Worm (Caenorhabditis elegans) whole organism, L4 larva: ENCODE results near the gene ell-1.

Source experiments
- D1046.2 ChIP-seq: fragments of 200-800 bp; sonication (Bioruptor generic); IDR thresholded peaks from 2 replicates; pipeline ENCODE4 v1.3.6; 2022; ENCODE audit warnings: missing genetic modification characterization, missing compliant biosample characterization
- F26F4.8 ChIP-seq: fragments of 200-800 bp; sonication (Bioruptor generic); conservative IDR thresholded peaks from 2 replicates; pipeline ENCODE4 v1.3.6; 2022; ENCODE audit warnings: missing genetic modification characterization, missing compliant biosample characterization
- F44E2.7 ChIP-seq: fragments of 200-800 bp; sonication (Bioruptor generic); IDR thresholded peaks from 2 replicates; pipeline ENCODE4 v2.1.2; 2022; ENCODE audit warnings: missing genetic modification characterization, missing compliant biosample characterization
- F49E8.2 ChIP-seq: sonication (generic microtip); optimal IDR thresholded peaks from 2 replicates; lab custom pipeline; 2016; ENCODE audit warnings: missing compliant biosample characterization, mild to moderate bottlenecking, missing genetic modification characterization, borderline replicate concordance
- T26A8.4 ChIP-seq: fragments of 200-800 bp; sonication (Bioruptor generic); IDR thresholded peaks from 2 replicates; pipeline ENCODE4 v1.3.6; 2022; ENCODE audit warnings: missing genetic modification characterization, missing compliant biosample characterization
- Y5F2A.4 ChIP-seq: fragments of 200-800 bp; sonication (Bioruptor generic); optimal IDR thresholded peaks from 2 replicates; lab custom pipeline; 2018; ENCODE audit warnings: mild to moderate bottlenecking, missing genetic modification characterization, missing compliant biosample characterization
- Y75B8A.6 ChIP-seq: fragments of 200-800 bp; sonication (Bioruptor generic); IDR thresholded peaks from 2 replicates; pipeline ENCODE4 v1.3.6; 2022; ENCODE audit warnings: missing genetic modification reagents, missing genetic modification characterization, missing compliant biosample characterization
- aha-1 ChIP-seq: fragments of 150-350 bp; peaks from one replicate; lab custom pipeline; 2014; ENCODE audit warnings: missing biosample characterization, missing genetic modification characterization
- ceh-20 ChIP-seq: fragments of 200-800 bp; sonication (Bioruptor generic); IDR thresholded peaks from 2 replicates; pipeline ENCODE4 v1.3.6; 2022; ENCODE audit warnings: missing genetic modification reagents, missing genetic modification characterization, missing compliant biosample characterization
- ceh-28 ChIP-seq: fragments of 150-350 bp; optimal IDR thresholded peaks from 2 replicates; lab custom pipeline; 2014; ENCODE audit warnings: missing biosample characterization, missing genetic modification reagents, missing genetic modification characterization
- daf-8 ChIP-seq: fragments of 200-800 bp; sonication (Bioruptor generic); IDR thresholded peaks from 2 replicates; pipeline ENCODE4 v1.3.6; 2022; ENCODE audit warnings: missing genetic modification characterization, missing compliant biosample characterization
- dmd-6 ChIP-seq: fragments of 200-800 bp; sonication (Bioruptor generic); IDR thresholded peaks from 2 replicates; pipeline ENCODE4 v1.3.6; 2022; ENCODE audit warnings: missing genetic modification reagents, missing genetic modification characterization, missing compliant biosample characterization
- dmd-8 ChIP-seq: fragments of 200-800 bp; sonication (Bioruptor generic); IDR thresholded peaks from 2 replicates; pipeline ENCODE4 v1.3.6; 2022; ENCODE audit warnings: missing genetic modification characterization, missing compliant biosample characterization
- dmd-9 ChIP-seq: fragments of 200-800 bp; sonication (Bioruptor generic); IDR thresholded peaks from 2 replicates; pipeline ENCODE4 v1.3.6; 2022; ENCODE audit warnings: missing genetic modification reagents, missing genetic modification characterization, missing compliant biosample characterization
- dpl-1 ChIP-seq: fragments of 150-350 bp; optimal IDR thresholded peaks from 2 replicates; lab custom pipeline; 2014; ENCODE audit warnings: missing biosample characterization, missing genetic modification reagents, missing genetic modification characterization
- dve-1 ChIP-seq: sonication (generic microtip); optimal IDR thresholded peaks from 2 replicates; lab custom pipeline; 2017; ENCODE audit warnings: antibody characterized with exemption, mild to moderate bottlenecking, missing genetic modification characterization, missing compliant biosample characterization; ENCODE audit not compliant: insufficient read depth
- fos-1 ChIP-seq: fragments of 150-350 bp; optimal IDR thresholded peaks from 2 replicates; lab custom pipeline; 2014; ENCODE audit warnings: missing biosample characterization, missing genetic modification characterization
- gei-8 ChIP-seq: fragments of 200-800 bp; sonication (Bioruptor generic); optimal IDR thresholded peaks from 2 replicates; lab custom pipeline; 2018; ENCODE audit warnings: mild to moderate bottlenecking, missing genetic modification characterization, missing compliant biosample characterization
- hif-1 ChIP-seq, 2 experiments: sonication (generic microtip); optimal IDR thresholded peaks; 2 replicates each; lab custom pipeline; 2016 to 2017; ENCODE audit warnings: missing compliant biosample characterization in 2 of 2, missing genetic modification characterization in 2 of 2, missing genetic modification reagents in 2 of 2, missing genotype in 2 of 2, mild to moderate bottlenecking in 1 of 2
- hlh-11 ChIP-seq: fragments of 200-800 bp; sonication (Bioruptor generic); optimal IDR thresholded peaks from 2 replicates; lab custom pipeline; 2018; ENCODE audit warnings: mild to moderate bottlenecking, missing genetic modification characterization, missing compliant biosample characterization
- hlh-30 ChIP-seq: sonication (generic microtip); optimal IDR thresholded peaks from 2 replicates; lab custom pipeline; 2017; ENCODE audit warnings: antibody characterized with exemption, mild to moderate bottlenecking, missing genetic modification characterization, missing compliant biosample characterization; ENCODE audit not compliant: insufficient read depth
- hmg-1.1 ChIP-seq: fragments of 200-800 bp; sonication (Bioruptor generic); IDR thresholded peaks from 2 replicates; pipeline ENCODE4 v1.3.6; 2022; ENCODE audit warnings: missing genetic modification reagents, missing genetic modification characterization, missing compliant biosample characterization
- lin-13 ChIP-seq: fragments of 150-350 bp; optimal IDR thresholded peaks from 2 replicates; lab custom pipeline; 2014; ENCODE audit warnings: missing biosample characterization, missing genetic modification reagents, missing genetic modification characterization
- lin-38 ChIP-seq: fragments of 200-800 bp; sonication (Bioruptor generic); IDR thresholded peaks from 2 replicates; pipeline ENCODE4 v1.3.6; 2022; ENCODE audit warnings: missing genetic modification reagents, missing genetic modification characterization, missing compliant biosample characterization
- lin-39 ChIP-seq: fragments of 150-350 bp; optimal IDR thresholded peaks from 2 replicates; lab custom pipeline; 2014; ENCODE audit warnings: missing biosample characterization, missing genetic modification reagents, missing genetic modification characterization
- lsy-2 ChIP-seq, 2 experiments: fragments of 150-350 bp in 1 of 2; sonication (generic microtip) in 1 of 2; optimal IDR thresholded peaks; 2 replicates each; lab custom pipeline; 2014 to 2017; ENCODE audit warnings: missing biosample characterization in 2 of 2, missing genetic modification characterization in 2 of 2
- madf-5 ChIP-seq, 2 experiments: fragments of 200-800 bp; sonication (Bioruptor generic); IDR thresholded peaks; 2 replicates each; pipeline ENCODE4 v1.3.6; 2022; ENCODE audit warnings: missing compliant biosample characterization in 2 of 2, missing genetic modification characterization in 2 of 2
- mdl-1 ChIP-seq, 2 experiments: fragments of 150-350 bp in 1 of 2; sonication (generic microtip) in 1 of 2; optimal IDR thresholded peaks; 2 replicates each; lab custom pipeline; 2014 to 2017; ENCODE audit warnings: missing biosample characterization in 2 of 2, missing genetic modification characterization in 2 of 2
- mdt-29 ChIP-seq: fragments of 200-800 bp; sonication (Bioruptor generic); IDR thresholded peaks from 2 replicates; pipeline ENCODE4 v1.3.6; 2022; ENCODE audit warnings: missing genetic modification reagents, missing genetic modification characterization, missing compliant biosample characterization
- mes-2 ChIP-seq: sonication (generic microtip); optimal IDR thresholded peaks from 2 replicates; lab custom pipeline; 2016; ENCODE audit warnings: missing genotype, mild to moderate bottlenecking, missing genetic modification characterization, missing compliant biosample characterization; ENCODE audit not compliant: poor library complexity, severe bottlenecking
- mxl-2 ChIP-seq: fragments of 200-800 bp; sonication (Bioruptor generic); conservative IDR thresholded peaks from 2 replicates; pipeline ENCODE4 v1.3.6; 2022; ENCODE audit warnings: missing genetic modification reagents, missing genetic modification characterization, missing compliant biosample characterization
- mxl-3 ChIP-seq: fragments of 200-800 bp; sonication (Bioruptor generic); optimal IDR thresholded peaks from 2 replicates; lab custom pipeline; 2018; ENCODE audit warnings: mild to moderate bottlenecking, missing genetic modification characterization, missing compliant biosample characterization
- nhr-10 ChIP-seq: fragments of 150-350 bp; optimal IDR thresholded peaks from 2 replicates; lab custom pipeline; 2014; ENCODE audit warnings: missing biosample characterization, missing genetic modification characterization
- nhr-25 ChIP-seq: sonication (generic microtip); optimal IDR thresholded peaks from 2 replicates; lab custom pipeline; 2017; ENCODE audit warnings: missing genetic modification characterization, mild to moderate bottlenecking, missing compliant biosample characterization, antibody characterized with exemption, moderate library complexity, borderline replicate concordance; ENCODE audit not compliant: insufficient read depth
- nhr-28 ChIP-seq: fragments of 150-350 bp; optimal IDR thresholded peaks from 2 replicates; lab custom pipeline; 2014; ENCODE audit warnings: missing biosample characterization, missing genetic modification characterization
- nhr-42 ChIP-seq: fragments of 200-800 bp; sonication (Bioruptor generic); IDR thresholded peaks from 2 replicates; pipeline ENCODE4 v1.3.6; 2022; ENCODE audit warnings: missing genetic modification characterization, missing compliant biosample characterization
- nhr-48 ChIP-seq: sonication (generic microtip); optimal IDR thresholded peaks from 2 replicates; lab custom pipeline; 2016; ENCODE audit warnings: mild to moderate bottlenecking, missing genetic modification characterization, missing compliant biosample characterization
- nhr-6 ChIP-seq: fragments of 150-350 bp; optimal IDR thresholded peaks from 2 replicates; lab custom pipeline; 2014; ENCODE audit warnings: missing biosample characterization, missing genetic modification characterization
- pha-4 ChIP-seq, 2 experiments: fragments of 150-350 bp in 1 of 2; fragments of 200-800 bp in 1 of 2; sonication (Bioruptor generic) in 1 of 2; IDR thresholded peaks in 1 of 2; optimal IDR thresholded peaks in 1 of 2; 2 replicates each; pipeline versions ENCODE4 v1.3.6 to Lab custom; 2014 to 2022; ENCODE audit warnings: missing genetic modification characterization in 2 of 2, missing genetic modification reagents in 2 of 2, missing biosample characterization in 1 of 2, missing compliant biosample characterization in 1 of 2
- unc-62 ChIP-seq, 3 experiments: fragments of 150-350 bp in 1 of 3; sonication (generic microtip); optimal IDR thresholded peaks in 2 of 3; peaks in 1 of 3; 1 replicate in 1 of 3; 2 replicates in 2 of 3; lab custom pipeline; 2014 to 2017; ENCODE audit warnings: missing biosample characterization in 3 of 3, missing genetic modification characterization in 3 of 3, missing genetic modification reagents in 3 of 3, missing genotype in 1 of 3
- zag-1 ChIP-seq: fragments of 150-350 bp; optimal IDR thresholded peaks from 2 replicates; lab custom pipeline; 2014; ENCODE audit warnings: missing biosample characterization, missing genetic modification characterization
- ztf-7 ChIP-seq: fragments of 150-350 bp; optimal IDR thresholded peaks from 2 replicates; lab custom pipeline; 2014; ENCODE audit warnings: missing biosample characterization, missing genetic modification characterization

Gene ell-1

ce11 chrIV:4399418-4400136 lies 5.4 kb downstream of the ell-1 start (continued):
- TF ChIP-seq F44E2.7 (GFP tag; lab: Robert Waterston, UW) (0 out of 2 replicates have a peak, but pooled peaks have one; percentile 36), fos-1 (tag; lab: Kevin White, UChicago) (no peak), nhr-48 (tag; lab: Kevin White, UChicago) (no peak), dmd-9 (GFP tag; lab: Robert Waterston, UW) (no peak), mxl-2 (GFP tag; lab: Robert Waterston, UW) (no peak), Y75B8A.6 (GFP tag; lab: Robert Waterston, UW) (no peak), unc-62 (GFP tag; optimal IDR thresholded peaks at IDR 0.05 in 1 of 2; lab: Kevin White, UChicago) (no peak), unc-62 (tag; optimal IDR thresholded peaks at IDR 0.05; lab: Kevin White, UChicago) (no peak)
- TF ChIP-seq, all 104 proteins: peak for 7

ce11 chrIV:4400350-4401326 lies 6.4 kb downstream of the ell-1 start, which contains the start of gene Y24D9A.6:
Gene Y24D9A.6 (minus strand): TSS chrIV:4400400.
- peak; percentile 13; the same call in 1 of the 2 replicates for TF ChIP-seq hmg-1.1 (GFP tag; lab: Robert Waterston, UW)
- no peak for TF ChIP-seq fos-1 (tag; lab: Kevin White, UChicago)
- peak; percentile 62 for TF ChIP-seq dmd-6 (GFP tag; lab: Robert Waterston, UW)
- TF ChIP-seq unc-62 (GFP tag; optimal IDR thresholded peaks at IDR 0.05 in 1 of 2; lab: Kevin White, UChicago), result peak in 1 of 2 experiments; percentile 99
- no peak for TF ChIP-seq unc-62 (tag; optimal IDR thresholded peaks at IDR 0.05; lab: Kevin White, UChicago)
- TF ChIP-seq dpl-1 (GFP tag; lab: Kevin White, UChicago), result peak; percentile 30
- peak; percentile 64 for TF ChIP-seq dve-1 (tag; lab: Kevin White, UChicago)
- peak; percentile 8 to 61 for TF ChIP-seq hif-1 (tag; optimal IDR thresholded peaks at IDR 0.05; lab: Kevin White, UChicago)
- TF ChIP-seq mdl-1 (tag; optimal IDR thresholded peaks at IDR 0.05; lab: Kevin White, UChicago), result peak; percentile 19 to 81
- TF ChIP-seq gei-8 (GFP tag; lab: Kevin White, UChicago), result no peak
- TF ChIP-seq mes-2 (tag; lab: Kevin White, UChicago), result peak; percentile 36
- peak; percentile 56 for TF ChIP-seq ceh-28 (tag; lab: Kevin White, UChicago)
- peak; percentile 13; the same call in 1 of the 2 replicates for TF ChIP-seq lin-38 (GFP tag; lab: Robert Waterston, UW)
- peak; percentile 27 for TF ChIP-seq nhr-10 (tag; lab: Kevin White, UChicago)
- TF ChIP-seq F26F4.8 (GFP tag; lab: Robert Waterston, UW), result no peak
- peak; percentile 50 for TF ChIP-seq mxl-3 (GFP tag; lab: Kevin White, UChicago)
- peak; percentile 69 for TF ChIP-seq nhr-28
- 0 out of 2 replicates have a peak, but pooled peaks have one; percentile 24 for TF ChIP-seq dmd-8 (GFP tag; lab: Robert Waterston, UW)
- TF ChIP-seq ztf-7, result no peak
- TF ChIP-seq D1046.2, result no peak
- TF ChIP-seq ceh-20 (GFP tag; lab: Robert Waterston, UW), result peak; percentile 69; the same call in 1 of the 2 replicates
- TF ChIP-seq zag-1 (tag; lab: Kevin White, UChicago), result no peak
- TF ChIP-seq Y75B8A.6 (GFP tag; lab: Robert Waterston, UW), result no peak
- no peak; the same call in 1 of the 2 replicates for TF ChIP-seq mdt-29 (GFP tag; lab: Robert Waterston, UW)
- peak; percentile 77 for TF ChIP-seq hlh-30
- TF ChIP-seq lsy-2 (tag; optimal IDR thresholded peaks at IDR 0.05; lab: Kevin White, UChicago), result peak in 1 of 2 experiments; percentile 61
- peak; percentile 91 for TF ChIP-seq nhr-25 (tag; lab: Kevin White, UChicago)
- TF ChIP-seq nhr-6 (tag; lab: Kevin White, UChicago), result no peak
- TF ChIP-seq T26A8.4, result 0 out of 2 replicates have a peak, but pooled peaks have one; percentile 24
- TF ChIP-seq hlh-11 (tag; lab: Kevin White, UChicago), result peak; percentile 88
- no peak for TF ChIP-seq F49E8.2
- no peak for TF ChIP-seq daf-8 (GFP tag; lab: Robert Waterston, UW)
- peak; percentile 28; the same call in 1 of the 2 replicates for TF ChIP-seq pha-4 (GFP tag; IDR thresholded peaks at IDR 0.05; lab: Robert Waterston, UW)
- no peak for TF ChIP-seq pha-4 (tag; optimal IDR thresholded peaks at IDR 0.05; lab: Kevin White, UChicago)
- TF ChIP-seq lin-39, result no peak
- TF ChIP-seq madf-5 (GFP tag; IDR thresholded peaks at IDR 0.05; lab: Robert Waterston, UW), result no peak
- no peak for TF ChIP-seq lin-13 (GFP tag; lab: Kevin White, UChicago)
- no peak for TF ChIP-seq nhr-42 (GFP tag; lab: Robert Waterston, UW)
- TF ChIP-seq Y5F2A.4 (GFP tag; lab: Kevin White, UChicago), result no peak
- peak; percentile 79 for TF ChIP-seq aha-1
